Worm (Caenorhabditis elegans) whole organism, mixed stage, embryonic: Measurements from ENCODE around the gene cyp-25A2.

ENCODE experiments used
- ceh-43 ChIP-seq: fragments of 200-800 bp; sonication (Bioruptor generic); optimal IDR thresholded peaks from 2 replicates; lab custom pipeline; 2018; ENCODE audit warnings: mild to moderate bottlenecking, missing genetic modification characterization, moderate library complexity, missing compliant biosample characterization
- elt-1 ChIP-seq: sonication (generic microtip); optimal IDR thresholded peaks from 2 replicates; lab custom pipeline; 2017; ENCODE audit warnings: missing genetic modification characterization, mild to moderate bottlenecking, missing compliant biosample characterization, antibody characterized with exemption, moderate library complexity, borderline replicate concordance; ENCODE audit not compliant: insufficient read depth
- elt-3 ChIP-seq: fragments of 150-350 bp; optimal IDR thresholded peaks from 2 replicates; lab custom pipeline; 2014; ENCODE audit warnings: missing biosample characterization, missing genetic modification characterization
- ham-2 ChIP-seq: fragments of 200-800 bp; sonication (Bioruptor generic); optimal IDR thresholded peaks from 2 replicates; lab custom pipeline; 2018; ENCODE audit warnings: mild to moderate bottlenecking, missing genetic modification characterization, missing compliant biosample characterization
- hlh-1 ChIP-seq: fragments of 150-350 bp; optimal IDR thresholded peaks from 2 replicates; lab custom pipeline; 2014; ENCODE audit warnings: missing biosample characterization, missing genetic modification reagents, missing genetic modification characterization
- lsy-2 ChIP-seq: fragments of 150-350 bp; optimal IDR thresholded peaks from 2 replicates; lab custom pipeline; 2014; ENCODE audit warnings: missing biosample characterization, missing genetic modification characterization
- mep-1 ChIP-seq: fragments of 150-350 bp; optimal IDR thresholded peaks from 2 replicates; lab custom pipeline; 2017; ENCODE audit warnings: missing biosample characterization, missing genetic modification reagents, missing genetic modification characterization, inconsistent platforms
- nhr-12 ChIP-seq: fragments of 150-350 bp; optimal IDR thresholded peaks from 2 replicates; lab custom pipeline; 2014; ENCODE audit warnings: missing biosample characterization, missing genetic modification characterization
- nhr-76 ChIP-seq: sonication (generic microtip); optimal IDR thresholded peaks from 2 replicates; lab custom pipeline; 2017; ENCODE audit warnings: missing biosample characterization, missing genetic modification characterization
- snpc-4 ChIP-seq: fragments of 150-350 bp; optimal IDR thresholded peaks from 2 replicates; lab custom pipeline; 2014; ENCODE audit warnings: missing biosample characterization, missing genetic modification characterization
- unc-39 ChIP-seq: fragments of 150-350 bp; optimal IDR thresholded peaks from 2 replicates; lab custom pipeline; 2014; ENCODE audit warnings: missing biosample characterization, missing genetic modification characterization
- unc-62 ChIP-seq: fragments of 150-350 bp; optimal IDR thresholded peaks from 2 replicates; lab custom pipeline; 2014; ENCODE audit warnings: missing biosample characterization, missing genetic modification reagents, missing genetic modification characterization

DNA sequence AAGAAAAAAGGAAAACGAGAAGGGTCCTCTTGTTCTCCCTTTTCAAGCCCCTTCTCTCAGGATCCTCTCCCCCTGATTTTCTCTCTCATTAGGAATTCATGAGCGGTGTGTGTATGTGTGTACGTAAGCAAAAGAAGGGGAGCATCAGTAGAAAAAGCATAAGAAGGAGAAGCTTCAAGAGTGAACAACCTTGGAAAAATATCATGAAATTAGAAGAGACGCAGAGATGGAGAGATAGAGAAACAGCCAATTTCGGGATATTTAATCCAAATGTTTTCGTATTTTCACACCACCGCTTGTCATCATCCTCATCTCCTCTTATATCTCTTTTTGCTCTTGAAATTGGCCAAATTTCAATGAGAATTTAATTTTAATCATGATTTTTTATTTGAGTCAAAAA, 48.1 kb downstream of the cyp-25A2 start:
- TF ChIP-seq nhr-76 (tag; lab: Kevin White, UChicago) (no peak), elt-1 (tag; lab: Kevin White, UChicago) (no peak), nhr-12 (no peak), snpc-4 (tag; lab: Kevin White, UChicago) (no peak), unc-62 (GFP tag; lab: Kevin White, UChicago) (no peak), lsy-2 (no peak), mep-1 (tag; lab: Kevin White, UChicago) (no peak), elt-3 (tag; lab: Kevin White, UChicago) (no peak), unc-39 (tag; lab: Kevin White, UChicago) (no peak), hlh-1 (no peak), ham-2 (GFP tag; lab: Kevin White, UChicago) (no peak), ceh-43 (GFP tag; lab: Kevin White, UChicago) (no peak)
